Fruit fly (Drosophila melanogaster): ENCODE data around the gene cad.

cad gene

dm6 chr2L:20770242-20770769, at the start of gene cad:
Gene cad, plus strand, starts transcription at chr2L:20770731.
- TF ChIP-seq noc (tag; optimal IDR thresholded peaks at IDR 0.05) = peak; percentile 51

dm6 chr2L:20721456-20721855, 49.1 kb upstream of the cad start:
- no peak for TF ChIP-seq noc (tag; optimal IDR thresholded peaks at IDR 0.05)

- no peak for TF ChIP-seq noc (tag; optimal IDR thresholded peaks at IDR 0.05)
These were observed 46.5 kb upstream of the cad start for dm6 chr2L:20724024-20724423.

- no peak for TF ChIP-seq noc (tag; optimal IDR thresholded peaks at IDR 0.05)
These were observed 44.1 kb upstream of the cad start, which contains the start of gene CG9316 for dm6 chr2L:20726451-20726850. Gene CG9316, minus strand, starts transcription at chr2L:20726551.

dm6 chr2L:20730182-20730581, 40.3 kb upstream of the cad start, which contains the start of gene CarT:
Gene CarT, minus strand, starts transcription at chr2L:20730282.
- TF ChIP-seq noc (tag; optimal IDR thresholded peaks at IDR 0.05) = no peak

DNA sequence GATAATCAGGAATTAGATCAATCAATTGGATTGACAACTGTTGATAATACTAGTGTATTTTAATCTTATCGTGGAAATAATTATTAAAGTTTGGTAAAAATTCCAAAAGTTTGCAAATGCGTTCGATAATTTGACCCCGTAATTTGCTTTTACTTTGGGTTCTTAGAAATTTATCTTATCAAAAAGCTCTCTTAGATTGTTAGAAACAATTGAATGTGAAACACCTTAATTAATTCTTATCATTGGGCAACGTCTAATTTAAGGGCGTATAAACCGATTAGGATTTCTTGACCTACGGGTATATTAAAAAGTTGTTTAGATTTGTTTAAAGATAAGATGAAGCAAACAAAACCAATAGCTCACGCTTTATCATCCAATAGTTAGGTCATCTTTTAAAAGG, 37.5 kb upstream of the cad start:
- no peak for TF ChIP-seq noc (tag; optimal IDR thresholded peaks at IDR 0.05)

dm6 chr2L:20734066-20734686, 36.4 kb upstream of the cad start, which contains the start of gene TM9SF2:
Gene TM9SF2, minus strand, starts transcription at chr2L:20734309.
- no peak for TF ChIP-seq noc (tag; optimal IDR thresholded peaks at IDR 0.05)

dm6 chr2L:20734687-20735088, 35.8 kb upstream of the cad start:
- TF ChIP-seq noc (tag; optimal IDR thresholded peaks at IDR 0.05) = no peak

dm6 chr2L:20735121-20735855, 35.2 kb upstream of the cad start:
- no peak for TF ChIP-seq noc (tag; optimal IDR thresholded peaks at IDR 0.05)

DNA sequence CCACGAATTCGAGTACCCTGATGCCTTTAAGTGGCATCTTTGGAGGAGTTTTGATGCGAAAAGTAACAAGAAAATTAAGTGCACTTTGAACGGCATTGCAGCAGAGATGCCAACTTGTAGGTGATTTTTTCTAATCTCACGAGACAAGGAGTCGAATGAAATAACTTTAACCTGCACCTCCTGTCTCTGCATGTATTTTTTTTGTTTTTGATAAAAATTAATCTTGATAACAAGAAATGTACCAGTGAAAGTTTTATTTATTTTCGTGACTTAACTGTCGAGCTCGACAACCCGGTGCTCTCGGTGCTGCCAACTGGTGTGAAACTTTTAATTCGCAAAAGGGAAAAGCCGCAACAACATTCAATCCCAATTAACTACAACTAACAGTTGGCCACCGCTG, 18.4 kb upstream of the cad start, which contains the start of the genes Amacr and Ns4:
Amacr (minus strand) TSS at position 182 of the 400 bp plus-strand sequence.
Ns4 (plus strand) TSS at position 317 of the 400 bp plus-strand sequence.
- peak; percentile 67 for TF ChIP-seq noc (tag; optimal IDR thresholded peaks at IDR 0.05)

DNA sequence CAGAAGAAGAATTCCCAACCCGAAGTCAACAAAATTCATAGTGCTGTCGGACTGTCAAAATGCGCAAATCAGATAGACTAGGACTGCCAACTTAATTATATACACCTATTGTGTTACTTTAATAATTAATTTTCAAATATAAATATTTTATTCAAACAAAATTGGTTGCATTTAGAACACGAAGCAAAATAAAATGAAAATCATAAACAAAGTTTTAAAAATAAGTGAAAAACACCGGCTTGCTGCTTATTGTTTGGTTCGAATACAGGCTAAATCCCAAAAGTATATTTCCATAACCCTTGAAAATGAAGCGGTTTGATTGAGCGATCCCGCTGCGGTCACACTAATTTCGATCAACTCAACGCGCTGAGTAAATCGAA, 12.7 kb upstream of the cad start, which contains the start of the genes Rhau and dia:
Rhau (minus strand) TSS at position 178 of the 380 bp plus-strand sequence.
dia (plus strand) TSS at position 337 of the 380 bp plus-strand sequence.
- peak; percentile 9 for TF ChIP-seq noc (tag; optimal IDR thresholded peaks at IDR 0.05)

DNA sequence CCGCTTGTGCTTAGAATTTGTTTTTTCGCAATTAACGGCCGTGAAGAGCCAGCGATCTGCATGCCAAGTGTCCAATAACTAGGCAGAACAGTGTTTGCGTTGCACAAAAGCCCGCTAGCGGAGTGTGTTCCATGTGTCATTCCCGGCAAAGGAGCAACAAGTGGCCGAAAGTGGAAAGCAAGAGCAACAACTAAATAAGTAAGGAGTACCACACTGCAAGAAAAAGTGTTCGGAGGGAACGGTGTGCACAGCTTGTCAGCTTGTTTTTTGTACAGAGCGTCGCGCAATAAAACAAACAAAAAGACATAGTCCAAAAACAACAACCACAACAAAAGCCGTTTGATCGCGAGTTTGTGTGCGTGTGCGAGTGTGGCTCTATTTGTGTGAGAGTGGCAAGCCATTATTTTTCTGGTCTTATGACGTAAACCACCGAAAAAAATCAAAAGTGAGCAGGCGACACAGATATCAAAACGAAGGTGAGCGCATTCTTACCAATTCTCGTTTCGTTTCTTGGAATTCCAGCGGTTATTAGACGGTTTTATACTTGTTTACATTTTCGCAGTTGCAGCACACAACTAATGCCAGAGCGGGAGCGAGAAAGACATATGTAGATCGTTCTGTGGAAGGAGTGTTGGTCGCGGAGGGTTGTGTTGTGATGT, 12.2 kb upstream of the cad start:
- peak; percentile 19 for TF ChIP-seq noc (tag; optimal IDR thresholded peaks at IDR 0.05)

dm6 chr2L:20758847-20759465, 11.6 kb upstream of the cad start:
- peak; percentile 79 for TF ChIP-seq noc (tag; optimal IDR thresholded peaks at IDR 0.05)

DNA sequence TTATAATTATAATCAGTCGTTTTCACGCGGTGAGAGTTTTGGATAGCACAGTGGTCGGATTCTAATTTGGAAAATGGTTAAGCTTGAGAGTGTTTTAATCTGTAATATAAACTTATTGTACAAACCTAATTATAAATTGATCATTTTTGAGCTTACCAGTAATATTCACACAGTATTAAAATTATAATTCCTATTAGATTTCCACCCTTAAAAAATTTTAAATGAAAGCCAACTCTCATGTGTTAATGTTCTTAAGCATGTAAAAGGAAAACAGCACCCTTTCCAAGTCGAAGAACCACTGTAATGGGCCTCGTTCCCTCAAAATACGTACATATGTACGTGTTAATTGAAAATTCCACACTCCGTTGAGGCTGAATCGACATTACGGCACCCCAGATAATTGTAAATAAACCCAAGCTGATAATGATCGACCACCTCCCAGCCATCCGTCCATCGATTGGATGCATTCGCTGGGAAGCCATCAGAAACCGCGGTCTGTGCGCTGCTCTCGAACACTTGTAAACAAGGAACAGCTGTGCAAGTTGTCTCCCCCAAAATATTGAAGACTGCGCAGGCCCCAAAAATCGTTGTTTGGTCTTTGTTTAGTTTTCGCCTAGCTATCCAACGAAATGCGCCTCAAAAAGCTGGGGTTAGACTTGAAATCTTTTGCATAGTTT, 10.6 kb upstream of the cad start:
- peak; percentile 50 for TF ChIP-seq noc (tag; optimal IDR thresholded peaks at IDR 0.05)

DNA sequence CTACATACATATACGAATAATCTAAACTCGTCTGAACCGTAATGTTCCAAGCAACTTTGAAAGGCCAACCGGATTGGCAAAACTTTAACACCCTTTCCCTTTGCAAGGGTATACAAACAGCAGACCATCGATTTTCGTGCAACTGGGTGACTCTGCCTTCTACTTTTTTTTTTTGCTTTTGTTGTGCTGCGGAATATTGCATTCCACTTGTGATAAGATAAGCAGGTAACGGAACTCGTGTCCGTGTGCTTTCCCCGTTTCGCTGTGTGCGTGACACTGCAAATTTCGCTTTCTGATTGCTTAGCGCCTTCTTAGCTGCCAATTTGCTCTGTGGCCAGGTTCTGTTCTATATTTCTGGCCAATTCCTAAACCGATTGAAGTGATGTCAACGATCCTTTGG, 9.6 kb upstream of the cad start:
- TF ChIP-seq noc (tag; optimal IDR thresholded peaks at IDR 0.05) = no peak

All from whole organism, larva.